Worm (Caenorhabditis elegans) whole organism, L1 larva: ENCODE data around the gene cpsf-1.
A peak's percentile ranks its signal among the peaks of the same experiment; 100 is the strongest.

Experiments
- C16A3.4 ChIP-seq: fragments of 150-350 bp; optimal IDR thresholded peaks from 2 replicates; lab custom pipeline; 2014; ENCODE audit warnings: missing biosample characterization, missing genetic modification characterization
- Y116A8C.19 ChIP-seq: sonication (generic microtip); optimal IDR thresholded peaks from 2 replicates; lab custom pipeline; 2016; ENCODE audit warnings: missing compliant biosample characterization, missing genetic modification characterization, borderline replicate concordance
- aha-1 ChIP-seq: fragments of 150-350 bp; optimal IDR thresholded peaks from 2 replicates; lab custom pipeline; 2014; ENCODE audit warnings: missing biosample characterization, missing genetic modification characterization
- alr-1 ChIP-seq: fragments of 200-800 bp; sonication (Bioruptor generic); optimal IDR thresholded peaks from 2 replicates; lab custom pipeline; 2018; ENCODE audit warnings: borderline replicate concordance, mild to moderate bottlenecking, missing genetic modification characterization, missing compliant biosample characterization
- aly-2 ChIP-seq: fragments of 150-350 bp; optimal IDR thresholded peaks from 2 replicates; lab custom pipeline; 2014; ENCODE audit warnings: missing biosample characterization, missing genetic modification characterization
- blmp-1 ChIP-seq: fragments of 150-350 bp; optimal IDR thresholded peaks from 2 replicates; lab custom pipeline; 2014; ENCODE audit warnings: missing biosample characterization, missing genetic modification characterization
- ceh-8 ChIP-seq: fragments of 200-800 bp; sonication (Bioruptor generic); optimal IDR thresholded peaks from 2 replicates; lab custom pipeline; 2018; ENCODE audit warnings: mild to moderate bottlenecking, missing genetic modification characterization, moderate library complexity, missing compliant biosample characterization
- ceh-82 ChIP-seq, 3 experiments: fragments of 150-350 bp in 1 of 3; sonication (generic microtip) in 2 of 3; optimal IDR thresholded peaks; 2 replicates each; lab custom pipeline; 2014 to 2017; ENCODE audit warnings: missing biosample characterization in 3 of 3, missing genetic modification characterization in 3 of 3
- ceh-88 ChIP-seq: fragments of 200-800 bp; sonication (Bioruptor generic); IDR thresholded peaks from 2 replicates; pipeline ENCODE4 v1.3.6; 2022; ENCODE audit warnings: missing genetic modification characterization, missing compliant biosample characterization
- ceh-90 ChIP-seq: sonication (generic microtip); optimal IDR thresholded peaks from 2 replicates; lab custom pipeline; 2016; ENCODE audit warnings: missing genetic modification characterization, missing compliant biosample characterization
- dpl-1 ChIP-seq, 3 experiments: fragments of 150-350 bp in 2 of 3; sonication (generic microtip) in 1 of 3; optimal IDR thresholded peaks; 2 replicates each; lab custom pipeline; 2014 to 2017; ENCODE audit warnings: missing biosample characterization in 3 of 3, missing genetic modification characterization in 3 of 3, missing genetic modification reagents in 3 of 3
- dsc-1 ChIP-seq: sonication (generic microtip); optimal IDR thresholded peaks from 2 replicates; lab custom pipeline; 2016; ENCODE audit warnings: mild to moderate bottlenecking, missing genetic modification characterization, missing compliant biosample characterization
- efl-1 ChIP-seq, 4 experiments: fragments of 150-350 bp; optimal IDR thresholded peaks in 3 of 4; peaks in 1 of 4; 1 replicate in 1 of 4; 2 replicates in 3 of 4; lab custom pipeline; 2014; ENCODE audit warnings: missing biosample characterization in 2 of 4, missing genetic modification characterization in 2 of 4, missing genetic modification reagents in 2 of 4
- efl-3 ChIP-seq: fragments of 200-800 bp; sonication (Bioruptor generic); optimal IDR thresholded peaks from 2 replicates; lab custom pipeline; 2018; ENCODE audit warnings: mild to moderate bottlenecking, missing genetic modification characterization, missing compliant biosample characterization
- egl-13 ChIP-seq: sonication (generic microtip); optimal IDR thresholded peaks from 2 replicates; lab custom pipeline; 2016; ENCODE audit warnings: missing genotype, missing genetic modification reagents, missing genetic modification characterization, missing compliant biosample characterization
- egl-27 ChIP-seq, 2 experiments: fragments of 150-350 bp in 1 of 2; sonication (generic microtip); optimal IDR thresholded peaks; 3 replicates each; lab custom pipeline; 2017 to 2018; ENCODE audit warnings: missing biosample characterization in 2 of 2, missing genetic modification characterization in 2 of 2, missing genetic modification reagents in 2 of 2
- fkh-10 ChIP-seq: sonication (generic microtip); optimal IDR thresholded peaks from 2 replicates; lab custom pipeline; 2017; ENCODE audit warnings: missing biosample characterization, missing genetic modification reagents, missing genetic modification characterization
- fos-1 ChIP-seq: fragments of 150-350 bp; optimal IDR thresholded peaks from 2 replicates; lab custom pipeline; 2014; ENCODE audit warnings: missing biosample characterization, missing genetic modification characterization
- grh-1 ChIP-seq: fragments of 200-800 bp; sonication (Bioruptor generic); IDR thresholded peaks from 2 replicates; pipeline ENCODE4 v1.3.6; 2022; ENCODE audit warnings: missing genetic modification reagents, missing genetic modification characterization, missing compliant biosample characterization
- hpl-2 ChIP-seq: fragments of 150-350 bp; optimal IDR thresholded peaks from 2 replicates; lab custom pipeline; 2014; ENCODE audit warnings: missing biosample characterization, missing genetic modification reagents, missing genetic modification characterization
- irx-1 ChIP-seq: sonication (generic microtip); optimal IDR thresholded peaks from 2 replicates; lab custom pipeline; 2016; ENCODE audit warnings: missing genetic modification characterization, missing compliant biosample characterization
- isw-1 ChIP-seq: fragments of 200-800 bp; sonication (Bioruptor generic); IDR thresholded peaks from 2 replicates; pipeline ENCODE4 v1.3.6; 2022; ENCODE audit warnings: missing genetic modification characterization, missing compliant biosample characterization
- lin-13 ChIP-seq: fragments of 150-350 bp; optimal IDR thresholded peaks from 2 replicates; lab custom pipeline; 2014; ENCODE audit warnings: missing biosample characterization, missing genetic modification reagents, missing genetic modification characterization
- lin-14 ChIP-seq: fragments of 200-800 bp; sonication (Bioruptor generic); optimal IDR thresholded peaks from 2 replicates; lab custom pipeline; 2018; ENCODE audit warnings: mild to moderate bottlenecking, missing genetic modification characterization, moderate library complexity, missing compliant biosample characterization
- lin-35 ChIP-seq, 2 experiments: fragments of 150-350 bp; optimal IDR thresholded peaks; 2 replicates each; lab custom pipeline; 2014; ENCODE audit warnings: missing biosample characterization in 2 of 2, missing genetic modification characterization in 2 of 2, missing genetic modification reagents in 2 of 2
- lin-39 ChIP-seq: fragments of 150-350 bp; optimal IDR thresholded peaks from 2 replicates; lab custom pipeline; 2014; ENCODE audit warnings: missing biosample characterization, missing genetic modification reagents, missing genetic modification characterization
- lir-3 ChIP-seq: sonication (generic microtip); optimal IDR thresholded peaks from 2 replicates; lab custom pipeline; 2016; ENCODE audit warnings: mild to moderate bottlenecking, missing genetic modification characterization, moderate library complexity, missing compliant biosample characterization; ENCODE audit not compliant: poor library complexity
- lsy-2 ChIP-seq, 2 experiments: fragments of 150-350 bp; optimal IDR thresholded peaks; 2 replicates each; lab custom pipeline; 2014; ENCODE audit warnings: missing biosample characterization in 2 of 2, missing genetic modification characterization in 2 of 2
- mdl-1 ChIP-seq, 2 experiments: fragments of 150-350 bp; optimal IDR thresholded peaks; 2 replicates each; lab custom pipeline; 2014 to 2017; ENCODE audit warnings: missing biosample characterization in 2 of 2, missing genetic modification characterization in 2 of 2, inconsistent platforms in 1 of 2
- mef-2 ChIP-seq: fragments of 150-350 bp; optimal IDR thresholded peaks from 2 replicates; lab custom pipeline; 2014; ENCODE audit warnings: missing biosample characterization, missing genetic modification characterization
- mep-1 ChIP-seq: fragments of 150-350 bp; optimal IDR thresholded peaks from 2 replicates; lab custom pipeline; 2014; ENCODE audit warnings: missing biosample characterization, missing genetic modification characterization
- nhr-19 ChIP-seq: fragments of 200-800 bp; sonication (Bioruptor generic); conservative IDR thresholded peaks from 2 replicates; pipeline ENCODE4 v1.3.6; 2022; ENCODE audit warnings: missing genetic modification characterization, missing compliant biosample characterization
- nhr-28 ChIP-seq: fragments of 150-350 bp; optimal IDR thresholded peaks from 2 replicates; lab custom pipeline; 2014; ENCODE audit warnings: missing biosample characterization, missing genetic modification characterization
- nhr-47 ChIP-seq: sonication (generic microtip); optimal IDR thresholded peaks from 2 replicates; lab custom pipeline; 2016; ENCODE audit warnings: mild to moderate bottlenecking, missing genetic modification characterization, moderate library complexity, missing compliant biosample characterization
- nhr-85 ChIP-seq: sonication (generic microtip); peaks from one replicate; lab custom pipeline; 2016; ENCODE audit warnings: missing genetic modification characterization, inconsistent platforms, missing compliant biosample characterization
- nhr-90 ChIP-seq: sonication (generic microtip); optimal IDR thresholded peaks from 2 replicates; lab custom pipeline; 2016; ENCODE audit warnings: mild to moderate bottlenecking, missing genetic modification characterization, missing compliant biosample characterization; ENCODE audit not compliant: poor library complexity
- pqm-1 ChIP-seq: sonication (generic microtip); optimal IDR thresholded peaks from 3 replicates; lab custom pipeline; 2017; ENCODE audit warnings: missing biosample characterization, missing genetic modification characterization
- rnt-1 ChIP-seq: sonication (generic microtip); optimal IDR thresholded peaks from 2 replicates; lab custom pipeline; 2016; ENCODE audit warnings: mild to moderate bottlenecking, missing genetic modification characterization, moderate library complexity, missing compliant biosample characterization
- snu-23 ChIP-seq: sonication (generic microtip); optimal IDR thresholded peaks from 2 replicates; lab custom pipeline; 2016; ENCODE audit warnings: missing genetic modification characterization, missing compliant biosample characterization
- sox-4 ChIP-seq: sonication (generic microtip); optimal IDR thresholded peaks from 2 replicates; lab custom pipeline; 2016; ENCODE audit warnings: missing genetic modification characterization, missing compliant biosample characterization
- sptf-1 ChIP-seq: fragments of 150-350 bp; optimal IDR thresholded peaks from 2 replicates; lab custom pipeline; 2014; ENCODE audit warnings: missing biosample characterization, missing genetic modification characterization
- sup-37 ChIP-seq: fragments of 200-800 bp; sonication (Bioruptor generic); optimal IDR thresholded peaks from 2 replicates; lab custom pipeline; 2018; ENCODE audit warnings: mild to moderate bottlenecking, missing genetic modification characterization, missing compliant biosample characterization
- swsn-7 ChIP-seq: sonication (generic microtip); optimal IDR thresholded peaks from 2 replicates; lab custom pipeline; 2016; ENCODE audit warnings: missing genetic modification characterization, missing compliant biosample characterization
- tbx-2 ChIP-seq: sonication (generic microtip); optimal IDR thresholded peaks from 2 replicates; lab custom pipeline; 2016; ENCODE audit warnings: missing genetic modification characterization, missing compliant biosample characterization
- tlp-1 ChIP-seq: fragments of 150-350 bp; optimal IDR thresholded peaks from 2 replicates; lab custom pipeline; 2014; ENCODE audit warnings: missing biosample characterization, missing genetic modification characterization
- unc-130 ChIP-seq: fragments of 150-350 bp; optimal IDR thresholded peaks from 2 replicates; lab custom pipeline; 2017; ENCODE audit warnings: missing biosample characterization, missing genetic modification characterization, inconsistent platforms
- unc-62 ChIP-seq: fragments of 150-350 bp; optimal IDR thresholded peaks from 2 replicates; lab custom pipeline; 2014; ENCODE audit warnings: missing biosample characterization, missing genetic modification reagents, missing genetic modification characterization
- unc-98 ChIP-seq: fragments of 200-800 bp; sonication (Bioruptor generic); IDR thresholded peaks from 2 replicates; pipeline ENCODE4 v1.3.6; 2022; ENCODE audit warnings: missing genetic modification characterization, missing compliant biosample characterization
- vab-15 ChIP-seq: sonication (generic microtip); optimal IDR thresholded peaks from 2 replicates; lab custom pipeline; 2017; ENCODE audit warnings: missing genotype, mild to moderate bottlenecking, missing genetic modification characterization, missing compliant biosample characterization
- zag-1 ChIP-seq: fragments of 150-350 bp; optimal IDR thresholded peaks from 2 replicates; lab custom pipeline; 2014; ENCODE audit warnings: missing biosample characterization, missing genetic modification characterization
- ztf-11 ChIP-seq, 2 experiments: sonication (generic microtip); optimal IDR thresholded peaks; 2 replicates each; lab custom pipeline; 2016 to 2017; ENCODE audit warnings: missing genetic modification characterization in 2 of 2, missing biosample characterization in 1 of 2, missing compliant biosample characterization in 1 of 2
- ztf-4 ChIP-seq: fragments of 150-350 bp; optimal IDR thresholded peaks from 2 replicates; lab custom pipeline; 2014; ENCODE audit warnings: missing biosample characterization, missing genetic modification characterization

The cpsf-1 gene

DNA sequence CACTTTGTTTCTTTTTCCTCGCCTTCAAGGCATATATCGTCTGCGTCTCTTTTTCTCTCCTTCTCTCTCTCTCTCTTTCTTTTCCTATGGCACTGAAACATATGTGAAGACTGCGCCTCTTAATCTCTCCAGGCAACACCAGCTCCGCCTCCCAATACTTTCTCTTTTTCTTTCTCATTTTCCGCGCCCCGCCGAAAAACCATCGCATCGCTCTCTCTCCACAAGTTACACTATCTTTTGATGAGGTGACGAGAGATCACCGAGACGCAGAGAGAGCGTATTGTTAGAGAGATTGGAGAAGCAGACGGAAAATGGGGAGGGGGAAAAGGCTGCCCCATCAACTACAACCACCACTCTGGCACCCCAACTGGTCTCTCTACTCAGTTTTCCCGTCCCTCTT lies 16.0 kb upstream of the cpsf-1 start:
- no peak for TF ChIP-seq hpl-2 (GFP tag; lab: Kevin White, UChicago)
- peak; percentile 75 for TF ChIP-seq ceh-8 (GFP tag; lab: Kevin White, UChicago)
- peak; percentile 4 for TF ChIP-seq egl-13 (tag; lab: Kevin White, UChicago)
- TF ChIP-seq swsn-7 (tag; lab: Kevin White, UChicago), result peak; percentile 85
- TF ChIP-seq sptf-1 (tag; lab: Kevin White, UChicago), result no peak
- peak; percentile 65 for TF ChIP-seq nhr-90 (tag; lab: Kevin White, UChicago)
- TF ChIP-seq ceh-88 (GFP tag; lab: Robert Waterston, UW), result no peak
- peak; percentile 75 to 85 for TF ChIP-seq lsy-2 (tag; optimal IDR thresholded peaks at IDR 0.05; lab: Kevin White, UChicago)
- peak; percentile 68 for TF ChIP-seq nhr-19 (GFP tag; lab: Robert Waterston, UW)
- no peak for TF ChIP-seq sup-37 (GFP tag; lab: Kevin White, UChicago)
- TF ChIP-seq snu-23, result peak; percentile 93
- peak; percentile 99 for TF ChIP-seq blmp-1 (tag; lab: Kevin White, UChicago)
- peak in 1 of 2 experiments; percentile 34 for TF ChIP-seq mdl-1 (tag; optimal IDR thresholded peaks at IDR 0.05; lab: Kevin White, UChicago)
- TF ChIP-seq dsc-1 (tag; lab: Kevin White, UChicago), result peak; percentile 91
- TF ChIP-seq Y116A8C.19 (tag; lab: Kevin White, UChicago), result no peak
- peak; percentile 91 for TF ChIP-seq fkh-10 (GFP tag; lab: Kevin White, UChicago)
- peak; percentile 71 for TF ChIP-seq mef-2 (tag; lab: Kevin White, UChicago)
- TF ChIP-seq ceh-90, result no peak
- peak; percentile 48 to 63 (median 51) for TF ChIP-seq dpl-1 (GFP tag; optimal IDR thresholded peaks at IDR 0.05; lab: Kevin White, UChicago)
- TF ChIP-seq zag-1 (tag; lab: Kevin White, UChicago), result no peak
- no peak for TF ChIP-seq alr-1
- peak; percentile 84 for TF ChIP-seq nhr-47
- TF ChIP-seq isw-1 (GFP tag; lab: Robert Waterston, UW), result peak; percentile 51; the same call in 1 of the 2 replicates
- TF ChIP-seq pqm-1 (tag; lab: Kevin White, UChicago), result no peak
- TF ChIP-seq tlp-1 (tag; lab: Kevin White, UChicago), result no peak
- TF ChIP-seq irx-1 (tag; lab: Kevin White, UChicago), result peak; percentile 72
- peak in 1 of 2 experiments; percentile 11 for TF ChIP-seq ztf-11 (tag; optimal IDR thresholded peaks at IDR 0.05; lab: Kevin White, UChicago)
- no peak for TF ChIP-seq nhr-28 (tag; lab: Kevin White, UChicago)
- peak; percentile 97 for TF ChIP-seq lin-14 (GFP tag; lab: Kevin White, UChicago)
- peak; percentile 54 to 88 (median 77) for TF ChIP-seq ceh-82 (tag; optimal IDR thresholded peaks at IDR 0.05; lab: Kevin White, UChicago)
- TF ChIP-seq aly-2 (tag; lab: Kevin White, UChicago), result peak; percentile 40
- peak; percentile 59 for TF ChIP-seq fos-1
- TF ChIP-seq efl-1 (optimal IDR thresholded peaks at IDR 0.05; lab: Kevin White, UChicago), result peak; percentile 71 to 84
- peak; percentile 29 to 89 for TF ChIP-seq efl-1 (GFP tag; optimal IDR thresholded peaks at IDR 0.05 in 1 of 2; lab: Kevin White, UChicago)
- TF ChIP-seq sox-4, result no peak
- TF ChIP-seq lin-39 (tag; lab: Kevin White, UChicago), result no peak
- peak; percentile 81 for TF ChIP-seq mep-1 (tag; lab: Kevin White, UChicago)
- peak; percentile 92 for TF ChIP-seq nhr-85 (tag; lab: Kevin White, UChicago)
- peak; percentile 85 for TF ChIP-seq ztf-4 (tag; lab: Kevin White, UChicago)
- TF ChIP-seq rnt-1 (tag; lab: Kevin White, UChicago), result peak; percentile 81
- TF ChIP-seq C16A3.4 (tag; lab: Kevin White, UChicago), result peak; percentile 58
- TF ChIP-seq unc-62 (GFP tag; lab: Kevin White, UChicago), result no peak
- TF ChIP-seq lir-3 (tag; lab: Kevin White, UChicago), result peak; percentile 53
- TF ChIP-seq egl-27 (tag; optimal IDR thresholded peaks at IDR 0.05; lab: Kevin White, UChicago), result peak in 1 of 2 experiments; percentile 64
- TF ChIP-seq grh-1, result peak; percentile 56; the same call in 1 of the 2 replicates
- TF ChIP-seq tbx-2 (tag; lab: Kevin White, UChicago), result peak; percentile 88
- no peak for TF ChIP-seq unc-130
- TF ChIP-seq lin-35 (GFP tag; optimal IDR thresholded peaks at IDR 0.05; lab: Kevin White, UChicago), result peak; percentile 52 to 66
- TF ChIP-seq efl-3 (GFP tag; lab: Kevin White, UChicago), result no peak
- peak; percentile 64 for TF ChIP-seq lin-13 (GFP tag; lab: Kevin White, UChicago)
- no peak for TF ChIP-seq vab-15 (tag; lab: Kevin White, UChicago)
- TF ChIP-seq unc-98 (GFP tag; lab: Robert Waterston, UW), result no peak
- no peak for TF ChIP-seq aha-1 (tag; lab: Kevin White, UChicago)
